Fruit fly (Drosophila melanogaster) whole organism, embryonic: ENCODE measurements around the gene Vav.

ENCODE experiments used
- Abd-B ChIP-seq: fragments of 200-800 bp; sonication (Bioruptor generic); optimal IDR thresholded peaks from 2 replicates; lab custom pipeline; 2018; ENCODE audit warnings: missing biosample characterization, mild to moderate bottlenecking, missing genetic modification characterization, moderate library complexity
- Ada2b ChIP-seq: fragments of 200-800 bp; sonication (Bioruptor generic); IDR thresholded peaks from 2 replicates; pipeline ENCODE4 v1.3.6; 2022; ENCODE audit warnings: missing biosample characterization, missing genetic modification characterization
- Adf1 ChIP-seq: fragments of 200-800 bp; sonication (Bioruptor generic); IDR thresholded peaks from 2 replicates; pipeline ENCODE4 v1.3.6; 2022; ENCODE audit warnings: missing biosample characterization, missing genetic modification characterization
- CG10431 ChIP-seq: fragments of 200-800 bp; sonication (Bioruptor generic); optimal IDR thresholded peaks from 3 replicates; lab custom pipeline; 2018; ENCODE audit warnings: missing biosample characterization, mild to moderate bottlenecking, missing genetic modification characterization
- CG11398 ChIP-seq: fragments of 200-800 bp; sonication (Bioruptor generic); optimal IDR thresholded peaks from 2 replicates; lab custom pipeline; 2016; ENCODE audit warnings: missing biosample characterization, missing genetic modification characterization
- CG11696 ChIP-seq: fragments of 200-800 bp; sonication (Bioruptor generic); IDR thresholded peaks from 2 replicates; pipeline ENCODE4 v1.3.6; 2022; ENCODE audit warnings: missing biosample characterization, missing genetic modification characterization
- CG11723 ChIP-seq: fragments of 200-800 bp; sonication (Bioruptor generic); optimal IDR thresholded peaks from 2 replicates; lab custom pipeline; 2017; ENCODE audit warnings: missing biosample characterization, mild to moderate bottlenecking, missing genetic modification characterization
- CG1233 ChIP-seq: fragments of 200-800 bp; sonication (Bioruptor generic); optimal IDR thresholded peaks from 4 replicates; lab custom pipeline; 2018; ENCODE audit warnings: missing biosample characterization, mild to moderate bottlenecking, missing genetic modification characterization
- CG12942 ChIP-seq: fragments of 200-800 bp; sonication (Bioruptor generic); optimal IDR thresholded peaks from 3 replicates; lab custom pipeline; 2016; ENCODE audit warnings: missing biosample characterization, missing genetic modification characterization
- CG14965 ChIP-seq: fragments of 200-800 bp; sonication (Bioruptor generic); optimal IDR thresholded peaks from 2 replicates; lab custom pipeline; 2016; ENCODE audit warnings: missing biosample characterization, missing genetic modification characterization, borderline replicate concordance
- CG15514 ChIP-seq: fragments of 200-800 bp; sonication (Bioruptor generic); optimal IDR thresholded peaks from 3 replicates; lab custom pipeline; 2017; ENCODE audit warnings: missing biosample characterization, missing genetic modification characterization, mild to moderate bottlenecking, moderate library complexity, missing genetic modification reagents
- CG1602 ChIP-seq: fragments of 200-800 bp; sonication (Bioruptor generic); optimal IDR thresholded peaks from 3 replicates; lab custom pipeline; 2016; ENCODE audit warnings: missing biosample characterization, missing genetic modification characterization
- CG17328 ChIP-seq: fragments of 200-800 bp; sonication (Bioruptor generic); IDR thresholded peaks from 2 replicates; pipeline ENCODE4 v1.3.6; 2022; ENCODE audit warnings: missing biosample characterization, missing genetic modification characterization
- CG17359 ChIP-seq: fragments of 200-800 bp; sonication (Bioruptor generic); optimal IDR thresholded peaks from 3 replicates; lab custom pipeline; 2018; ENCODE audit warnings: missing biosample characterization, mild to moderate bottlenecking, missing genetic modification characterization, moderate library complexity
- CG2202 ChIP-seq: fragments of 200-800 bp; sonication (Bioruptor generic); optimal IDR thresholded peaks from 2 replicates; lab custom pipeline; 2018; ENCODE audit warnings: missing biosample characterization, mild to moderate bottlenecking, missing genetic modification characterization
- CG2678 ChIP-seq: fragments of 200-800 bp; sonication (Bioruptor generic); optimal IDR thresholded peaks from 3 replicates; lab custom pipeline; 2019; ENCODE audit warnings: missing biosample characterization, mild to moderate bottlenecking, missing genetic modification characterization, moderate library complexity
- CG3838 ChIP-seq: fragments of 200-800 bp; sonication (Bioruptor generic); optimal IDR thresholded peaks from 3 replicates; lab custom pipeline; 2016; ENCODE audit warnings: missing biosample characterization, missing genetic modification characterization
- CG42726 ChIP-seq: fragments of 200-800 bp; sonication (Bioruptor generic); IDR thresholded peaks from 2 replicates; pipeline ENCODE4 v1.3.6; 2022; ENCODE audit warnings: missing biosample characterization, missing genetic modification characterization; ENCODE audit not compliant: partially characterized antibody
- CG7928 ChIP-seq: fragments of 200-800 bp; sonication (Bioruptor generic); optimal IDR thresholded peaks from 2 replicates; lab custom pipeline; 2017; ENCODE audit warnings: missing biosample characterization, mild to moderate bottlenecking, missing genetic modification characterization
- CG8765 ChIP-seq: fragments of 200-800 bp; sonication (Bioruptor generic); IDR thresholded peaks from 2 replicates; pipeline ENCODE4 v1.3.6; 2022; ENCODE audit warnings: missing biosample characterization, missing genetic modification characterization
- CG9797 ChIP-seq: fragments of 200-800 bp; sonication (Bioruptor generic); optimal IDR thresholded peaks from 3 replicates; lab custom pipeline; 2018; ENCODE audit warnings: missing biosample characterization, mild to moderate bottlenecking, missing genetic modification characterization
- D19A ChIP-seq: fragments of 200-800 bp; optimal IDR thresholded peaks from 3 replicates; lab custom pipeline; 2019; ENCODE audit warnings: missing biosample characterization, mild to moderate bottlenecking, missing genetic modification characterization, moderate library complexity
- Doc3 ChIP-seq: fragments of 200-800 bp; sonication (Bioruptor generic); IDR thresholded peaks from 3 replicates; pipeline ENCODE4 v1.3.6; 2022; ENCODE audit warnings: missing biosample characterization, missing genetic modification characterization; ENCODE audit not compliant: partially characterized antibody
- E2f1 ChIP-seq: fragments of 200-800 bp; sonication (Bioruptor generic); IDR thresholded peaks from 2 replicates; pipeline ENCODE4 v1.3.6; 2022; ENCODE audit warnings: missing biosample characterization, missing genetic modification characterization
- HmgD ChIP-seq: fragments of 200-800 bp; sonication (Bioruptor generic); optimal IDR thresholded peaks from 3 replicates; lab custom pipeline; 2016; ENCODE audit warnings: missing biosample characterization, missing genetic modification characterization
- Kr ChIP-seq: fragments of 200-800 bp; sonication (Bioruptor generic); optimal IDR thresholded peaks from 2 replicates; lab custom pipeline; 2017; ENCODE audit warnings: missing biosample characterization, mild to moderate bottlenecking, missing genetic modification characterization
- Lim3 ChIP-seq: fragments of 200-800 bp; sonication (Bioruptor generic); IDR thresholded peaks from 2 replicates; pipeline ENCODE4 v1.3.6; 2022; ENCODE audit warnings: missing biosample characterization, missing genetic modification characterization
- Mad ChIP-seq: fragments of 200-800 bp; sonication (Bioruptor generic); optimal IDR thresholded peaks from 2 replicates; lab custom pipeline; 2016; ENCODE audit warnings: missing biosample characterization, missing genetic modification characterization
- Nf-YA ChIP-seq: fragments of 200-800 bp; sonication (Bioruptor generic); IDR thresholded peaks from 2 replicates; pipeline ENCODE4 v1.3.6; 2022; ENCODE audit warnings: missing biosample characterization, missing genetic modification characterization
- Six4 ChIP-seq: fragments of 200-800 bp; sonication (Bioruptor generic); optimal IDR thresholded peaks from 2 replicates; lab custom pipeline; 2016; ENCODE audit warnings: missing biosample characterization, missing genetic modification characterization
- TFAM ChIP-seq: fragments of 200-800 bp; sonication (Bioruptor generic); optimal IDR thresholded peaks from 2 replicates; lab custom pipeline; 2017; ENCODE audit warnings: missing biosample characterization, missing genetic modification characterization, inconsistent platforms
- Trl ChIP-seq, 3 experiments: fragments of >200 bp in 2 of 3; fragments of 200-800 bp in 1 of 3; sonication (Bioruptor generic) in 1 of 3; optimal IDR thresholded peaks; 2 replicates in 1 of 3; 3 replicates in 2 of 3; lab custom pipeline; 2016 to 2017; ENCODE audit warnings: missing biosample characterization in 1 of 3, missing genetic modification characterization in 1 of 3
- ap ChIP-seq: fragments of 200-800 bp; sonication (Bioruptor generic); IDR thresholded peaks from 2 replicates; pipeline ENCODE4 v1.3.6; 2022; ENCODE audit warnings: missing biosample characterization, missing genetic modification characterization
- ato ChIP-seq: fragments of 200-800 bp; sonication (Bioruptor generic); IDR thresholded peaks from 2 replicates; pipeline ENCODE4 v1.3.6; 2022; ENCODE audit warnings: missing biosample characterization, missing genetic modification characterization; ENCODE audit not compliant: partially characterized antibody
- da ChIP-seq: fragments of 200-800 bp; sonication (Bioruptor generic); optimal IDR thresholded peaks from 2 replicates; lab custom pipeline; 2016; ENCODE audit warnings: missing biosample characterization, missing genetic modification characterization
- dysf ChIP-seq: fragments of 200-800 bp; sonication (Bioruptor generic); IDR thresholded peaks from 3 replicates; pipeline ENCODE4 v1.3.6; 2022; ENCODE audit warnings: missing biosample characterization, missing genetic modification characterization
- ftz-f1 ChIP-seq: fragments of 200-800 bp; sonication (Bioruptor generic); optimal IDR thresholded peaks from 2 replicates; lab custom pipeline; 2016; ENCODE audit warnings: missing biosample characterization, missing genetic modification characterization
- fu2 ChIP-seq: fragments of 200-800 bp; sonication (Bioruptor generic); optimal IDR thresholded peaks from 2 replicates; lab custom pipeline; 2016; ENCODE audit warnings: missing biosample characterization, missing genetic modification characterization
- insv ChIP-seq, 2 experiments: fragments of 200-800 bp; sonication (Bioruptor generic); optimal IDR thresholded peaks; 3 replicates each; lab custom pipeline; 2016 to 2018; ENCODE audit warnings: missing biosample characterization in 2 of 2, missing genetic modification characterization in 2 of 2
- lmd ChIP-seq: fragments of 200-800 bp; sonication (Bioruptor generic); IDR thresholded peaks from 2 replicates; pipeline ENCODE4 v1.3.6; 2022; ENCODE audit warnings: missing biosample characterization, missing genetic modification characterization
- mirr ChIP-seq: fragments of 200-800 bp; sonication (Bioruptor generic); optimal IDR thresholded peaks from 3 replicates; lab custom pipeline; 2018; ENCODE audit warnings: missing biosample characterization, mild to moderate bottlenecking, missing genetic modification characterization
- onecut ChIP-seq: fragments of 200-800 bp; sonication (Bioruptor generic); IDR thresholded peaks from 2 replicates; pipeline ENCODE4 v1.3.6; 2022; ENCODE audit warnings: missing biosample characterization, missing genetic modification characterization
- pan ChIP-seq, 4 experiments: fragments of >200 bp in 3 of 4; fragments of 200-800 bp in 1 of 4; sonication (Bioruptor generic) in 1 of 4; optimal IDR thresholded peaks in 3 of 4; IDR thresholded peaks in 1 of 4; 2 replicates each; pipeline versions ENCODE4 v1.3.6 to Lab custom; 2017 to 2022; ENCODE audit warnings: missing biosample characterization in 2 of 4, missing genetic modification characterization in 2 of 4, mixed read lengths in 1 of 4
- pita ChIP-seq: fragments of 200-800 bp; sonication (Bioruptor generic); optimal IDR thresholded peaks from 2 replicates; lab custom pipeline; 2017; ENCODE audit warnings: missing biosample characterization, mild to moderate bottlenecking, missing genetic modification characterization
- sr ChIP-seq: fragments of 200-800 bp; sonication (Bioruptor generic); IDR thresholded peaks from 3 replicates; pipeline ENCODE4 v1.3.6; 2022; ENCODE audit warnings: missing biosample characterization, missing genetic modification characterization
- stwl ChIP-seq: fragments of 200-800 bp; sonication (Bioruptor generic); optimal IDR thresholded peaks from 3 replicates; lab custom pipeline; 2018; ENCODE audit warnings: missing biosample characterization, mild to moderate bottlenecking, missing genetic modification characterization, moderate library complexity
- tgo ChIP-seq: fragments of 200-800 bp; sonication (Bioruptor generic); IDR thresholded peaks from 3 replicates; pipeline ENCODE4 v1.3.6; 2022; ENCODE audit warnings: missing biosample characterization, missing genetic modification characterization
- unc-4 ChIP-seq: fragments of 200-800 bp; sonication (Bioruptor generic); IDR thresholded peaks from 2 replicates; pipeline ENCODE4 v1.3.6; 2022; ENCODE audit warnings: missing biosample characterization, missing genetic modification characterization; ENCODE audit not compliant: partially characterized antibody
- zfh1 ChIP-seq: fragments of 200-800 bp; sonication (Bioruptor generic); IDR thresholded peaks from 3 replicates; pipeline ENCODE4 v1.3.6; 2022; ENCODE audit warnings: missing biosample characterization, missing genetic modification characterization

Gene Vav

DNA sequence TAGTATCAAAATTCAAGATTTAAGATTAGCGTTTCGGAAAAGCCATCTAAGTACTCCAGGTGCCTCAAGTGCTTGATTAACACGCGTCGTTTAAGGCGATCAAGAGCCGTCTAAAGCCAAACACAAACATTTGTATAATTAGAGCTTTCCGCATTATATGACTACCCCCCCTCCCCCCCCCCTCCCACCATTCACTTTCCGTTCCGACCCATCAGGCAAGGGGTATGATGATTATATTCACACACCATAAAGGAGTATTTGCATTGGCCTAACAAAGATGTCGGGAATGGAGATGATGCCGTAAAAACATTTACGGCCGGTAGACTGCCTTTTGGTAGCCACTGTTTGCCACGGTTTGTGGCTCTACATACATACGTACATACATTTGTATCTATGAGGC, 44.9 kb downstream of the Vav start (continued):
- TF ChIP-seq Kr (GFP tag; lab: Kevin White, UChicago) (no peak), CG15514 (peak; percentile 22), stwl (no peak), Trl (optimal IDR thresholded peaks at IDR 0.05; lab: Kevin White, UChicago) (no peak), Trl (GFP tag; optimal IDR thresholded peaks at IDR 0.05; lab: Kevin White, UChicago) (no peak), CG7928 (GFP tag; lab: Kevin White, UChicago) (no peak), CG10431 (GFP tag; lab: Kevin White, UChicago) (no peak), CG17359 (tag; lab: Kevin White, UChicago) (peak; percentile 40), tgo (no peak), ftz-f1 (GFP tag; lab: Kevin White, UChicago) (no peak), ap (GFP tag; lab: Robert Waterston, UW) (no peak), insv (GFP tag; optimal IDR thresholded peaks at IDR 0.05; lab: Kevin White, UChicago) (no peak), CG1233 (GFP tag; lab: Kevin White, UChicago) (no peak), mirr (GFP tag; lab: Kevin White, UChicago) (peak; percentile 63), CG42726 (GFP tag; lab: Robert Waterston, UW) (no peak), fu2 (GFP tag; lab: Kevin White, UChicago) (no peak), Lim3 (GFP tag; lab: Robert Waterston, UW) (no peak), sr (GFP tag; lab: Robert Waterston, UW) (no peak), Adf1 (GFP tag; lab: Robert Waterston, UW) (no peak), CG11398 (GFP tag; lab: Kevin White, UChicago) (no peak), CG8765 (GFP tag; lab: Robert Waterston, UW) (no peak), CG11696 (no peak), Doc3 (GFP tag; lab: Robert Waterston, UW) (no peak)

dm6 chrX:19307810-19308456, 46.3 kb downstream of the Vav start, which contains the start of gene CG8051:
CG8051 (minus strand) TSS chrX:19307925.
- TF ChIP-seq E2f1 (GFP tag; lab: Robert Waterston, UW) (peak; percentile 42; the same call in 1 of the 2 replicates), unc-4 (GFP tag; lab: Robert Waterston, UW) (no peak), ato (GFP tag; lab: Robert Waterston, UW) (no peak), onecut (GFP tag; lab: Robert Waterston, UW) (no peak), CG12942 (no peak), CG1602 (GFP tag; lab: Kevin White, UChicago) (no peak), Six4 (GFP tag; lab: Kevin White, UChicago) (no peak), CG9797 (GFP tag; lab: Kevin White, UChicago) (no peak), lmd (no peak), CG14965 (GFP tag; lab: Kevin White, UChicago) (no peak), da (no peak), pan (optimal IDR thresholded peaks at IDR 0.05; lab: Kevin White, UChicago) (no peak), pan (GFP tag; optimal IDR thresholded peaks at IDR 0.05 in 1 of 2, IDR thresholded peaks at IDR 0.05 in 1 of 2) (peak in 1 of 2 experiments; percentile 31), Nf-YA (GFP tag; lab: Robert Waterston, UW) (no peak), CG3838 (GFP tag; lab: Kevin White, UChicago) (no peak), pita (no peak), HmgD (peak; percentile 34), zfh1 (GFP tag; lab: Robert Waterston, UW) (peak; percentile 53; the same call in 2 of the 3 replicates), dysf (GFP tag; lab: Robert Waterston, UW) (no peak), CG11723 (GFP tag; lab: Kevin White, UChicago) (no peak), TFAM (no peak), D19A (tag; lab: Kevin White, UChicago) (peak; percentile 10), Ada2b (GFP tag; lab: Robert Waterston, UW) (no peak), CG2678 (tag; lab: Kevin White, UChicago) (peak; percentile 30), CG42726 (GFP tag; lab: Robert Waterston, UW) (no peak), Abd-B (no peak), CG17328 (GFP tag; lab: Robert Waterston, UW) (no peak), Mad (GFP tag; lab: Kevin White, UChicago) (no peak), CG2202 (tag; lab: Kevin White, UChicago) (no peak)
